Worm (Caenorhabditis elegans): ENCODE measurements around the gene Y39A3B.7.

DNA sequence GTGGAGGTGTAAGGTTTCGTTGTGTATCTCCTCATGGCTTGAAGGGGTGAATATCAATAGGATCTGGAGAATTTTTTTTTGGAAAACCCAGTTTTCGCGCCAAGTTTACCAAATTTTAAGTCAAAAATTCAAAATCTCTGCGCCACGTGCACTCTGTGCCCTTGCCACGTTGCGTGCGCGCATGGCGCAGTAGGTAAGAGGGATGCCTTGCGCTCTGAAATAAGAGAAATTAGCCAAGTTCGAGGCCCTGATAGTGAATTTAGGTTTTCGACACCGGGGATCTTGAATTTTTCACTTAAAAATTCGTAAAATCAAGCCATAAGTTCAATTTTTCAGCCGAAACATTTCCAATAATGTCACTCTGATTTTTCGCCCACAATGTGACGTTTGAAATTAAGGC, 3.3 kb downstream of the Y39A3B.7 start:
- no peak for TF ChIP-seq nhr-12 (tag; optimal IDR thresholded peaks at IDR 0.05)
- TF ChIP-seq ztf-11 (tag; optimal IDR thresholded peaks at IDR 0.05) = no peak

Data from whole organism, mixed stage, embryonic.